Worm (Caenorhabditis elegans) whole organism, L1 larva: ENCODE measurements around the gene spp-4.

ENCODE experiments used
- C04F5.9 ChIP-seq: sonication (generic microtip); optimal IDR thresholded peaks from 2 replicates; lab custom pipeline; 2016; ENCODE audit warnings: missing genetic modification characterization, missing compliant biosample characterization
- mdl-1 ChIP-seq, 2 experiments: fragments of 150-350 bp; optimal IDR thresholded peaks; 2 replicates each; lab custom pipeline; 2014 to 2017; ENCODE audit warnings: missing biosample characterization in 2 of 2, missing genetic modification characterization in 2 of 2, inconsistent platforms in 1 of 2

ce11 chrX:7316485-7317391, 1.8 kb downstream of the spp-4 start, which contains the start of the genes spp-2 and spp-6:
- no peak for TF ChIP-seq C04F5.9
- no peak for TF ChIP-seq mdl-1 (tag; optimal IDR thresholded peaks at IDR 0.05; lab: Kevin White, UChicago)
